Fruit fly (Drosophila melanogaster) whole organism, embryonic: ENCODE data around the gene Lerp.
A peak's percentile ranks its signal among the peaks of the same experiment; 100 is the strongest.

Source experiments
- B-H1 ChIP-seq: fragments of 200-800 bp; sonication (Bioruptor generic); IDR thresholded peaks from 3 replicates; pipeline ENCODE4 v1.3.6; 2022; ENCODE audit warnings: missing biosample characterization, missing genetic modification characterization
- C15 ChIP-seq: fragments of 200-800 bp; sonication (Bioruptor generic); IDR thresholded peaks from 3 replicates; pipeline ENCODE4 v1.3.6; 2022; ENCODE audit warnings: missing biosample characterization, missing genetic modification characterization
- CG10209 ChIP-seq: fragments of 200-800 bp; sonication (Bioruptor generic); optimal IDR thresholded peaks from 3 replicates; lab custom pipeline; 2017; ENCODE audit warnings: missing biosample characterization, mild to moderate bottlenecking, missing genetic modification characterization, missing genetic modification reagents
- CG1024 ChIP-seq: fragments of 200-800 bp; sonication (Bioruptor generic); IDR thresholded peaks from 2 replicates; pipeline ENCODE4 v1.3.6; 2022; ENCODE audit warnings: missing biosample characterization, missing genetic modification characterization
- CG10979 ChIP-seq: fragments of 200-800 bp; sonication (Bioruptor generic); optimal IDR thresholded peaks from 2 replicates; lab custom pipeline; 2018; ENCODE audit warnings: missing biosample characterization, mild to moderate bottlenecking, missing genetic modification characterization, moderate library complexity
- CG11456 ChIP-seq: fragments of 200-800 bp; sonication (Bioruptor generic); IDR thresholded peaks from 3 replicates; pipeline ENCODE4 v1.3.6; 2022; ENCODE audit warnings: missing biosample characterization, missing genetic modification characterization
- CG12155 ChIP-seq: fragments of 200-800 bp; sonication (Bioruptor generic); optimal IDR thresholded peaks from 3 replicates; lab custom pipeline; 2016; ENCODE audit warnings: missing biosample characterization, missing genetic modification characterization
- CG1603 ChIP-seq: fragments of 200-800 bp; sonication (Bioruptor generic); optimal IDR thresholded peaks from 2 replicates; lab custom pipeline; 2019; ENCODE audit warnings: missing biosample characterization, mild to moderate bottlenecking, missing genetic modification characterization, moderate library complexity
- CG17385 ChIP-seq: fragments of 200-800 bp; sonication (Bioruptor generic); optimal IDR thresholded peaks from 3 replicates; lab custom pipeline; 2018; ENCODE audit warnings: missing biosample characterization, mild to moderate bottlenecking, missing genetic modification characterization
- CG2199 ChIP-seq: fragments of 200-800 bp; sonication (Bioruptor generic); IDR thresholded peaks from 3 replicates; pipeline ENCODE4 v1.3.6; 2022; ENCODE audit warnings: missing biosample characterization, missing genetic modification characterization
- CG31224 ChIP-seq: fragments of 200-800 bp; sonication (Bioruptor generic); IDR thresholded peaks from 2 replicates; pipeline ENCODE4 v1.3.6; 2022; ENCODE audit warnings: missing biosample characterization, missing genetic modification characterization
- CG32532 ChIP-seq: fragments of 200-800 bp; sonication (Bioruptor generic); IDR thresholded peaks from 2 replicates; pipeline ENCODE4 v1.3.6; 2022; ENCODE audit warnings: missing biosample characterization, missing genetic modification characterization
- CG3407 ChIP-seq: fragments of 200-800 bp; sonication (Bioruptor generic); optimal IDR thresholded peaks from 2 replicates; lab custom pipeline; 2018; ENCODE audit warnings: missing biosample characterization, mild to moderate bottlenecking, missing genetic modification characterization
- CG3838 ChIP-seq: fragments of 200-800 bp; sonication (Bioruptor generic); optimal IDR thresholded peaks from 3 replicates; lab custom pipeline; 2016; ENCODE audit warnings: missing biosample characterization, missing genetic modification characterization
- CG4820 ChIP-seq: fragments of 200-800 bp; sonication (Bioruptor generic); optimal IDR thresholded peaks from 3 replicates; lab custom pipeline; 2016; ENCODE audit warnings: missing biosample characterization, missing genetic modification characterization
- CG7556 ChIP-seq: fragments of 200-800 bp; sonication (Bioruptor generic); optimal IDR thresholded peaks from 2 replicates; lab custom pipeline; 2017; ENCODE audit warnings: missing biosample characterization, mild to moderate bottlenecking, missing genetic modification characterization
- CG7745 ChIP-seq: fragments of 200-800 bp; sonication (Bioruptor generic); optimal IDR thresholded peaks from 2 replicates; lab custom pipeline; 2018; ENCODE audit warnings: missing biosample characterization, mild to moderate bottlenecking, missing genetic modification characterization, moderate library complexity
- CG7839 ChIP-seq: fragments of 200-800 bp; sonication (Bioruptor generic); optimal IDR thresholded peaks from 3 replicates; lab custom pipeline; 2018; ENCODE audit warnings: missing biosample characterization, mild to moderate bottlenecking, missing genetic modification characterization, moderate library complexity
- CG8089 ChIP-seq: fragments of 200-800 bp; sonication (Bioruptor generic); optimal IDR thresholded peaks from 3 replicates; lab custom pipeline; 2016; ENCODE audit warnings: missing biosample characterization, missing genetic modification characterization
- CG8944 ChIP-seq: fragments of 200-800 bp; sonication (Bioruptor generic); optimal IDR thresholded peaks from 3 replicates; lab custom pipeline; 2016; ENCODE audit warnings: missing biosample characterization, missing genetic modification characterization
- CG9437 ChIP-seq: fragments of 200-800 bp; sonication (Bioruptor generic); optimal IDR thresholded peaks from 2 replicates; lab custom pipeline; 2018; ENCODE audit warnings: missing biosample characterization, mild to moderate bottlenecking, missing genetic modification characterization
- D ChIP-seq, 2 experiments: fragments of 200-800 bp in 1 of 2; fragments of >200 bp in 1 of 2; sonication (Bioruptor generic) in 1 of 2; optimal IDR thresholded peaks; 2 replicates in 1 of 2; 3 replicates in 1 of 2; lab custom pipeline; 2017; ENCODE audit warnings: mild to moderate bottlenecking in 1 of 2, missing biosample characterization in 1 of 2, missing genetic modification characterization in 1 of 2, missing genetic modification reagents in 1 of 2
- Dek ChIP-seq: fragments of 200-800 bp; sonication (Bioruptor generic); optimal IDR thresholded peaks from 3 replicates; lab custom pipeline; 2019; ENCODE audit warnings: missing biosample characterization, mild to moderate bottlenecking, missing genetic modification characterization, moderate library complexity
- Doc2 ChIP-seq: fragments of 200-800 bp; sonication (Bioruptor generic); IDR thresholded peaks from 2 replicates; pipeline ENCODE4 v1.3.6; 2022; ENCODE audit warnings: missing biosample characterization, missing genetic modification characterization
- Hand ChIP-seq: fragments of 200-800 bp; sonication (Bioruptor generic); optimal IDR thresholded peaks from 2 replicates; lab custom pipeline; 2017; ENCODE audit warnings: mild to moderate bottlenecking, missing biosample characterization, missing genetic modification reagents, missing genetic modification characterization
- HmgD ChIP-seq: fragments of 200-800 bp; sonication (Bioruptor generic); optimal IDR thresholded peaks from 3 replicates; lab custom pipeline; 2016; ENCODE audit warnings: missing biosample characterization, missing genetic modification characterization
- HmgZ ChIP-seq: fragments of 200-800 bp; sonication (Bioruptor generic); optimal IDR thresholded peaks from 2 replicates; lab custom pipeline; 2018; ENCODE audit warnings: missing biosample characterization, mild to moderate bottlenecking, missing genetic modification characterization
- Hr39 ChIP-seq: fragments of >200 bp; optimal IDR thresholded peaks from 2 replicates; lab custom pipeline; 2017
- Hr51 ChIP-seq, 2 experiments: fragments of 200-800 bp; sonication (Bioruptor generic); optimal IDR thresholded peaks; 2 replicates in 1 of 2; 3 replicates in 1 of 2; lab custom pipeline; 2016 to 2018; ENCODE audit warnings: missing biosample characterization in 2 of 2, missing genetic modification characterization in 2 of 2, mild to moderate bottlenecking in 1 of 2, moderate library complexity in 1 of 2
- Jarid2 ChIP-seq: fragments of 200-800 bp; sonication (Bioruptor generic); optimal IDR thresholded peaks from 3 replicates; lab custom pipeline; 2017; ENCODE audit warnings: mild to moderate bottlenecking, missing biosample characterization, missing genetic modification reagents, missing genetic modification characterization
- Lim3 ChIP-seq: fragments of 200-800 bp; sonication (Bioruptor generic); IDR thresholded peaks from 2 replicates; pipeline ENCODE4 v1.3.6; 2022; ENCODE audit warnings: missing biosample characterization, missing genetic modification characterization
- NC2β ChIP-seq: fragments of 200-800 bp; sonication (Bioruptor generic); optimal IDR thresholded peaks from 2 replicates; lab custom pipeline; 2016; ENCODE audit warnings: missing biosample characterization, missing genetic modification characterization
- NFAT ChIP-seq: fragments of 200-800 bp; sonication (Bioruptor generic); IDR thresholded peaks from 2 replicates; pipeline ENCODE4 v1.3.6; 2022; ENCODE audit warnings: missing biosample characterization, missing genetic modification characterization
- Nf-YB ChIP-seq: fragments of 200-800 bp; sonication (Bioruptor generic); optimal IDR thresholded peaks from 3 replicates; lab custom pipeline; 2019; ENCODE audit warnings: missing biosample characterization, mild to moderate bottlenecking, missing genetic modification characterization, moderate library complexity
- Ssrp ChIP-seq: fragments of 200-800 bp; sonication (Bioruptor generic); optimal IDR thresholded peaks from 2 replicates; lab custom pipeline; 2018; ENCODE audit warnings: missing biosample characterization, mild to moderate bottlenecking, missing genetic modification characterization, moderate library complexity
- ab ChIP-seq: fragments of 200-800 bp; sonication (Bioruptor generic); optimal IDR thresholded peaks from 2 replicates; lab custom pipeline; 2016; ENCODE audit warnings: missing biosample characterization, missing genetic modification characterization
- cad ChIP-seq: fragments of >200 bp; optimal IDR thresholded peaks from 2 replicates; lab custom pipeline; 2017; ENCODE audit warnings: missing biosample characterization, missing genetic modification characterization
- chinmo ChIP-seq: fragments of 200-800 bp; sonication (Bioruptor generic); IDR thresholded peaks from 4 replicates; pipeline ENCODE4 v1.3.6; 2022; ENCODE audit warnings: missing biosample characterization, missing genetic modification characterization; ENCODE audit not compliant: partially characterized antibody
- corto ChIP-seq: fragments of 200-800 bp; sonication (Bioruptor generic); optimal IDR thresholded peaks from 2 replicates; lab custom pipeline; 2016; ENCODE audit warnings: missing biosample characterization, mild to moderate bottlenecking, missing genetic modification characterization, moderate library complexity
- ftz-f1 ChIP-seq: fragments of 200-800 bp; sonication (Bioruptor generic); optimal IDR thresholded peaks from 2 replicates; lab custom pipeline; 2016; ENCODE audit warnings: missing biosample characterization, missing genetic modification characterization
- kay ChIP-seq: fragments of 200-800 bp; sonication (Bioruptor generic); optimal IDR thresholded peaks from 2 replicates; lab custom pipeline; 2016; ENCODE audit warnings: missing biosample characterization, missing genetic modification characterization
- lilli ChIP-seq: fragments of 200-800 bp; sonication (Bioruptor generic); optimal IDR thresholded peaks from 3 replicates; lab custom pipeline; 2016; ENCODE audit warnings: missing biosample characterization, missing genetic modification characterization
- maf-S ChIP-seq: fragments of 200-800 bp; sonication (Bioruptor generic); optimal IDR thresholded peaks from 2 replicates; lab custom pipeline; 2016; ENCODE audit warnings: missing biosample characterization, missing genetic modification characterization
- otp ChIP-seq: fragments of 200-800 bp; sonication (Bioruptor generic); IDR thresholded peaks from 3 replicates; pipeline ENCODE4, ENCODE4 v1.3.6; 2022; ENCODE audit warnings: missing biosample characterization, missing genetic modification characterization
- sc ChIP-seq, 3 experiments: fragments of >200 bp in 2 of 3; fragments of 200-800 bp in 1 of 3; sonication (Bioruptor generic) in 1 of 3; optimal IDR thresholded peaks; 2 replicates in 2 of 3; 3 replicates in 1 of 3; lab custom pipeline; 2017; ENCODE audit warnings: mild to moderate bottlenecking in 1 of 3, missing biosample characterization in 1 of 3, missing genetic modification characterization in 1 of 3, missing genetic modification reagents in 1 of 3
- schlank ChIP-seq: fragments of 200-800 bp; sonication (Bioruptor generic); optimal IDR thresholded peaks from 2 replicates; lab custom pipeline; 2018; ENCODE audit warnings: missing biosample characterization, mild to moderate bottlenecking, missing genetic modification characterization
- sna ChIP-seq: fragments of 200-800 bp; sonication (Bioruptor generic); IDR thresholded peaks from 2 replicates; pipeline ENCODE4 v1.3.6; 2022; ENCODE audit warnings: missing biosample characterization, missing genetic modification characterization; ENCODE audit not compliant: partially characterized antibody
- stc ChIP-seq: fragments of 200-800 bp; sonication (Bioruptor generic); IDR thresholded peaks from 2 replicates; pipeline ENCODE4 v1.3.6; 2022; ENCODE audit warnings: missing biosample characterization, missing genetic modification characterization
- zen2 ChIP-seq: fragments of 200-800 bp; sonication (Bioruptor generic); IDR thresholded peaks from 3 replicates; pipeline ENCODE4 v1.3.6; 2022; ENCODE audit warnings: missing biosample characterization, missing genetic modification characterization; ENCODE audit not compliant: partially characterized antibody

The Lerp gene

DNA sequence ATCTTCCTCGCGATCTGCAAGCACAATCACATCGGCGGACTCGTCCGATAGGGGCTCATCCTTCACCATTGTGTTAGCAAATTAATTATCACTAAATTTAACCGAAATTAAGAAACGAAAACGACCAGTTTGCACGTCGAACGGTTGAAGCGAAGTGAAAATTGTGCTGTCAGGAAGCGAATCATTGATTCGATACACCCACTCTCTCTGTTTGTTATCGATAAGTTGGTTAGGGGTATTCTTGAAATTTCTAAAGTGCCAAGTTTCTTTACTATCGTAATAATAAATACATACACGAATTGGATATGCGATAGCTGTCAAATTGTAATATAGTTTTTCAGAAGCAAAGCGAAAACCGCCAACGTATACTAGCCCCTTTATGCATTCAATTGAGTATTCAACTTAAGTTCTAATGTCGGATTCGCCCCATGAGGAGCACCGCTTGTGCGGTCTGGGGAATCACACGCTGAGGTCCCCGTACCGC is 12.7 kb upstream of the Lerp start, which contains the start of gene Rb97D (continued):
- TF ChIP-seq Nf-YB (GFP tag; lab: Kevin White, UChicago) = peak; percentile 50
- peak; percentile 45 for TF ChIP-seq Hand (GFP tag; lab: Kevin White, UChicago)
- TF ChIP-seq Jarid2 (GFP tag; lab: Kevin White, UChicago) = peak; percentile 17
- 0 out of 2 replicates have a peak, but pooled peaks have one; percentile 46 for TF ChIP-seq stc (GFP tag; lab: Robert Waterston, UW)
- TF ChIP-seq ab (GFP tag; lab: Kevin White, UChicago) = no peak
- TF ChIP-seq Lim3 (GFP tag; lab: Robert Waterston, UW) = no peak
- TF ChIP-seq NFAT (GFP tag; lab: Robert Waterston, UW) = peak; percentile 81
- 0 out of 4 replicates have a peak, but pooled peaks have one; percentile 27 for TF ChIP-seq chinmo
- TF ChIP-seq sc (optimal IDR thresholded peaks at IDR 0.05; lab: Kevin White, UChicago) = no peak
- peak; percentile 21 for TF ChIP-seq sc (GFP tag; optimal IDR thresholded peaks at IDR 0.05; lab: Kevin White, UChicago)
- 0 out of 3 replicates have a peak, but pooled peaks have one; percentile 37 for TF ChIP-seq CG2199
- TF ChIP-seq C15 = 0 out of 3 replicates have a peak, but pooled peaks have one; percentile 5
- no peak for TF ChIP-seq D (optimal IDR thresholded peaks at IDR 0.05; lab: Kevin White, UChicago)
- TF ChIP-seq D (GFP tag; optimal IDR thresholded peaks at IDR 0.05; lab: Kevin White, UChicago) = peak; percentile 25
- TF ChIP-seq sna (GFP tag; lab: Robert Waterston, UW) = peak; percentile 91
- TF ChIP-seq corto (GFP tag; lab: Kevin White, UChicago) = no peak
- peak; percentile 47 for TF ChIP-seq NC2β (GFP tag; lab: Kevin White, UChicago)
- TF ChIP-seq CG11456 = peak; percentile 78
- peak; percentile 63 for TF ChIP-seq Ssrp (tag; lab: Kevin White, UChicago)
- peak; percentile 66 to 68 for TF ChIP-seq Hr51 (GFP tag; optimal IDR thresholded peaks at IDR 0.05; lab: Kevin White, UChicago)
- peak; percentile 62 for TF ChIP-seq Dek (tag; lab: Kevin White, UChicago)
- no peak; the same call in 1 of the 3 replicates for TF ChIP-seq B-H1 (GFP tag; lab: Robert Waterston, UW)
- peak; percentile 87 for TF ChIP-seq zen2 (GFP tag; lab: Robert Waterston, UW)
- TF ChIP-seq CG3838 (GFP tag; lab: Kevin White, UChicago) = no peak
- no peak for TF ChIP-seq CG7745 (tag; lab: Kevin White, UChicago)
- peak; percentile 10 for TF ChIP-seq CG3407
- TF ChIP-seq CG8944 (GFP tag; lab: Kevin White, UChicago) = peak; percentile 59
- peak; percentile 64 for TF ChIP-seq CG31224 (GFP tag; lab: Robert Waterston, UW)
- TF ChIP-seq CG10209 (GFP tag; lab: Kevin White, UChicago) = peak; percentile 65
- TF ChIP-seq CG12155 (GFP tag; lab: Kevin White, UChicago) = peak; percentile 73
- TF ChIP-seq CG7556 (GFP tag; lab: Kevin White, UChicago) = peak; percentile 63
- TF ChIP-seq CG32532 = peak; percentile 83
- TF ChIP-seq cad (GFP tag; lab: Kevin White, UChicago) = no peak
- peak; percentile 74 for TF ChIP-seq CG7839 (tag; lab: Kevin White, UChicago)
- TF ChIP-seq lilli (GFP tag; lab: Kevin White, UChicago) = peak; percentile 80
- peak; percentile 29 for TF ChIP-seq CG9437 (GFP tag; lab: Kevin White, UChicago)
- TF ChIP-seq CG1024 (GFP tag; lab: Robert Waterston, UW) = peak; percentile 41; the same call in 1 of the 2 replicates
- peak; percentile 82 for TF ChIP-seq HmgZ (tag; lab: Kevin White, UChicago)
- no peak for TF ChIP-seq Doc2 (GFP tag; lab: Robert Waterston, UW)
- TF ChIP-seq schlank = no peak
- peak; percentile 70 for TF ChIP-seq CG1603 (tag; lab: Kevin White, UChicago)
- peak; percentile 62 for TF ChIP-seq CG4820 (GFP tag; lab: Kevin White, UChicago)
- TF ChIP-seq kay (GFP tag; lab: Kevin White, UChicago) = peak; percentile 43
- peak; percentile 62 for TF ChIP-seq CG8089 (GFP tag; lab: Kevin White, UChicago)
- peak; percentile 26 for TF ChIP-seq HmgD (GFP tag; lab: Kevin White, UChicago)
- no peak for TF ChIP-seq ftz-f1 (GFP tag; lab: Kevin White, UChicago)
- peak; percentile 59 for TF ChIP-seq CG10979 (tag; lab: Kevin White, UChicago)
- peak; percentile 48 for TF ChIP-seq maf-S
- TF ChIP-seq otp (GFP tag; lab: Robert Waterston, UW) = peak; percentile 53; the same call in 1 of the 3 replicates
- no peak for TF ChIP-seq Hr39 (lab: Kevin White, UChicago)
- peak; percentile 66 for TF ChIP-seq CG17385 (GFP tag; lab: Kevin White, UChicago)
